Fruit fly (Drosophila melanogaster) whole organism, wandering third instar larva: ENCODE measurements around the gene cort.

Experiments used
- OdsH ChIP-seq: fragments of 200-800 bp; sonication (Bioruptor generic); optimal IDR thresholded peaks from 2 replicates; lab custom pipeline; 2016; ENCODE audit warnings: missing biosample characterization, mild to moderate bottlenecking, missing genetic modification characterization
- br ChIP-seq: fragments of 200-800 bp; sonication (Bioruptor generic); optimal IDR thresholded peaks from 2 replicates; lab custom pipeline; 2016; ENCODE audit warnings: missing biosample characterization, missing genetic modification characterization
- dl ChIP-seq, 2 experiments: fragments of 175-275, 200-275 bp in 1 of 2; fragments of 200-275 bp in 1 of 2; sonication (Bioruptor generic); optimal IDR thresholded peaks; lab custom pipeline; 2018; ENCODE audit warnings: mild to moderate bottlenecking in 2 of 2, missing biosample characterization in 2 of 2, missing genetic modification characterization in 2 of 2, moderate library complexity in 2 of 2; ENCODE audit not compliant: partially characterized antibody in 2 of 2, insufficient read depth in 1 of 2
- h ChIP-seq: fragments of 200-800 bp; sonication (Bioruptor generic); optimal IDR thresholded peaks from 3 replicates; lab custom pipeline; 2016; ENCODE audit warnings: missing biosample characterization, mild to moderate bottlenecking, missing genetic modification characterization
- lola ChIP-seq: fragments of >200 bp; optimal IDR thresholded peaks from 2 replicates; lab custom pipeline; 2017; ENCODE audit warnings: missing biosample characterization, missing genetic modification characterization
- pan ChIP-seq: fragments of >200 bp; optimal IDR thresholded peaks from 2 replicates; lab custom pipeline; 2017
- psq ChIP-seq: fragments of 200-800 bp; sonication (Bioruptor generic); optimal IDR thresholded peaks from 3 replicates; lab custom pipeline; 2017; ENCODE audit warnings: missing biosample characterization, mild to moderate bottlenecking, missing genetic modification characterization, moderate library complexity
- usp ChIP-seq: fragments of >200 bp; optimal IDR thresholded peaks from 2 replicates; lab custom pipeline; 2017; ENCODE audit warnings: missing biosample characterization, missing genetic modification characterization

DNA sequence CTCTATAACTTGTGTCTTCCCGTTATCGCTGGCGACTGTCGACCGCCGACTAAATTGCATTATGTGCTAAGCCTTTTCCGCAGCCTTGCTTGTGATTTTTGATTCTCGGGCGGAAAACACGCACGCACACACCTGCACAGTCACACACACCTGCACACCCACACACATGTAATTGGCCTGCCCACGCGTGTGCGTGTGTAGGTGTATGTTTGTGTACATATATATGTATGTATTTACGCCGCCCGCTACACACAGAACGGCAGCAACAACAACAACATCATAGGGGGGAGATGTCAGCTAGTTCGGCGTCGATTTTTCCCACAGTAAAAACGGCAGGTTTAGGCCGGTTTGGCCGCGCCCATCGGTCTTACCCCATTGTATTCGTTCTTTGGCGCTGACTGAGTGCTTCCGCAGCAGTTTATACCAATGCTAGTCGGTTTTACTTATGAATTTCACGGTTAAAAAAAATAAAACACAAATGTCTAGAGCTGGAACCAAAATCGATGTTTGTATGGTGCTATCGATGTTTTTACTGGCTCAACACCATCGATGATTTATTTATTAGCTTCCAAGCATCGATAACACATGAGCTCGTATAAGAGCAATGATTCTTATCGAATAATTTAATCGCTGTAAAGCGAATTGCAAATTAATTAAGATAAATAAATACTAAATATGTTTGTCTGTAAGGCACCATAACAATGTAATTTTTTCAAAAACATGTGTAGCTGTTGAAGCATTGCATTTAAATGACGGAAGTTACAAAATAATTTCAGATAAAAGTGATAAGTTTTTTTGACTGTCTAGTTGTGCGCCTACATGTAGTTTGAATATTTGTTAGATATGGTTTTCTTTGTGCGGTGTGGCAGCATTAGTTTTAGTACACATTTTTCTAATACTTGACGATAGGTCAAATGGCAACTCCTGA is 46.7 kb upstream of the cort start, which contains the start of gene homer:
- TF ChIP-seq lola (GFP tag; lab: Kevin White, UChicago) = no peak
- TF ChIP-seq br = peak; percentile 13
- TF ChIP-seq psq (GFP tag; lab: Kevin White, UChicago) = no peak
- peak; percentile 44 for TF ChIP-seq h
- TF ChIP-seq OdsH (GFP tag; lab: Kevin White, UChicago) = no peak
- TF ChIP-seq usp (GFP tag; lab: Kevin White, UChicago) = no peak
- no peak for TF ChIP-seq dl (GFP tag; optimal IDR thresholded peaks at IDR 0.05; lab: Kevin White, UChicago; ENCODE audit: insufficient read depth in 1 of 2, partially characterized antibody in 2 of 2)
- no peak for TF ChIP-seq pan (lab: Kevin White, UChicago)
